3 worm cellular contexts compared by ENCODE assay signal in the genomic region with DNA sequence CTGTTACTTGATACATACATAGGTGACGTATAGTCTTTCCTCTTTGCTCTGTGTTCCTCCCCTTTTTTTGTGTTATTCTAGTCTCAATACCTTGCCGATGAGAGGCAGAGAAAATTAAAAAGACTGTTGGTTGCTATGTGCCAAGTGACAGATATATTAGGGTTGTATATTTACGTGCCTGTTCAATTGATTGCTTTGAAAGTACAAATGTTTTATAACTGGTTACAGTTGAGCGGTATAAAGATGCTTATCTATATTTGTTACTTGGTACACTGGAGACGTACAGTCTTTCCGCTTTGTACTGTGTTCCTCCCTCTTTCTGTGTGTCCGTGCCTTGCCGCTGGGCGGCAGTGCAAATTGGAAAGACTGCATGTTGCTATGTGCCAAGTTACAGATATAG.
TF ChIP-seq lines count a peak whose summit lies in the region.

No protein-coding gene starts in this region.

TF ChIP-seq in whole organism, L1 larva, 84 proteins besides CTCF, POLR2A, EP300 and RAD21:
- TF ChIP-seq efl-1 (optimal IDR thresholded peaks at IDR 0.05; lab: Kevin White, UChicago) (no peak), efl-1 (GFP tag; optimal IDR thresholded peaks at IDR 0.05 in 1 of 2; lab: Kevin White, UChicago) (peak in 1 of 2 experiments; percentile 83), hlh-17 (GFP tag; optimal IDR thresholded peaks at IDR 0.05; lab: Kevin White, UChicago; ENCODE audit: borderline replicate concordance) (peak; percentile 6), ceh-88 (GFP tag; IDR thresholded peaks at IDR 0.05; lab: Robert Waterston, UW) (no peak), nhr-85 (tag; lab: Kevin White, UChicago) (peak; percentile 63)
TF ChIP-seq in whole organism, L1 larva: peak in this region for 3.

TF ChIP-seq in whole organism, L2 larva, 48 proteins besides CTCF, POLR2A, EP300 and RAD21:
- no peak for TF ChIP-seq gmeb-1 (tag; optimal IDR thresholded peaks at IDR 0.05; lab: Kevin White, UChicago)
- TF ChIP-seq mbf-1 (tag; optimal IDR thresholded peaks at IDR 0.05; lab: Kevin White, UChicago), result no peak
- no peak for TF ChIP-seq blmp-1 (tag; optimal IDR thresholded peaks at IDR 0.05; lab: Kevin White, UChicago; ENCODE audit: insufficient read depth)
- no peak for TF ChIP-seq lsy-2 (tag; optimal IDR thresholded peaks at IDR 0.05; lab: Kevin White, UChicago)
- TF ChIP-seq ceh-16 (tag; optimal IDR thresholded peaks at IDR 0.05; lab: Kevin White, UChicago), result peak; percentile 17

TF ChIP-seq in whole organism, L3 larva, 47 proteins besides CTCF, POLR2A, EP300 and RAD21:
- TF ChIP-seq nhr-28 (tag; optimal IDR thresholded peaks at IDR 0.05; lab: Kevin White, UChicago) (no peak), elt-1 (tag; optimal IDR thresholded peaks at IDR 0.05; lab: Kevin White, UChicago) (peak; percentile 29)
